Worm (Caenorhabditis elegans): Measurements from ENCODE around the gene W06B4.1.

W06B4.1 gene

ce11 chrII:4490729-4491128, 19.3 kb downstream of the W06B4.1 start, which contains the start of gene T05C1.5:
T05C1.5 (minus strand) TSS chrII:4490829.
- no peak for TF ChIP-seq unc-42 (tag; optimal IDR thresholded peaks at IDR 0.05)
- TF ChIP-seq ceh-45 (GFP tag; IDR thresholded peaks at IDR 0.05): no peak
- TF ChIP-seq hlh-30 (tag; optimal IDR thresholded peaks at IDR 0.05; ENCODE audit: insufficient read depth): no peak
- TF ChIP-seq dmd-4 (tag; optimal IDR thresholded peaks at IDR 0.05; ENCODE audit: borderline replicate concordance): no peak
- TF ChIP-seq odd-2 (tag; optimal IDR thresholded peaks at IDR 0.05): no peak
- TF ChIP-seq nhr-232 (tag; optimal IDR thresholded peaks at IDR 0.05): no peak

DNA sequence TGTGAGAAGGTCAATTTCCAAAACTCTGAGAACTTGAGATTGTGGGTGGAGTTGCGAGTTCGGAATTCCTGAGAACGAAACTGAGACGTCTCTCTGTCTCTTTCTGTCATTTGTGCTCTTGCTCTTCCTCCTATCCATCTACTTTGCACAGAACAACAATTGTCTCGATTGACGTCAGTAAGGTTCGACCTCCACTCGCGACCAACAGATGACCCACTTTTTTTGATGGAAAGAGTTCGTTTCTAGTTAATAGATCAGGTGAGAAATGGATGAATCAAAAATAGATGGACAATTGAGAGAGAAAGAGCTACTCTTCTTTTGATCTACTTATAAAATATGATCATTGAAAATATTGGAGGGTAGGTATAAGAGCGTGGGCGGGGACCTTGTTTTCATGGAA, 23.1 kb downstream of the W06B4.1 start:
- no peak for TF ChIP-seq ceh-9 (tag; optimal IDR thresholded peaks at IDR 0.05)
- TF ChIP-seq npax-4 (tag; optimal IDR thresholded peaks at IDR 0.05): no peak
- no peak for TF ChIP-seq C08G9.2 (tag; optimal IDR thresholded peaks at IDR 0.05)
- TF ChIP-seq C38D4.7 (GFP tag; optimal IDR thresholded peaks at IDR 0.05): no peak
- TF ChIP-seq ceh-6 (GFP tag; optimal IDR thresholded peaks at IDR 0.05): no peak
- TF ChIP-seq pat-9 (tag; optimal IDR thresholded peaks at IDR 0.05): no peak
- no peak for TF ChIP-seq sdc-2 (tag; optimal IDR thresholded peaks at IDR 0.05)
- TF ChIP-seq unc-55 (GFP tag; optimal IDR thresholded peaks at IDR 0.05): no peak
- no peak for TF ChIP-seq hlh-30 (tag; optimal IDR thresholded peaks at IDR 0.05; ENCODE audit: insufficient read depth)
- no peak for TF ChIP-seq pha-4 (tag; optimal IDR thresholded peaks at IDR 0.05)
- TF ChIP-seq ceh-19 (GFP tag; optimal IDR thresholded peaks at IDR 0.05): no peak
- no peak for TF ChIP-seq hlh-15 (tag; optimal IDR thresholded peaks at IDR 0.05)

DNA sequence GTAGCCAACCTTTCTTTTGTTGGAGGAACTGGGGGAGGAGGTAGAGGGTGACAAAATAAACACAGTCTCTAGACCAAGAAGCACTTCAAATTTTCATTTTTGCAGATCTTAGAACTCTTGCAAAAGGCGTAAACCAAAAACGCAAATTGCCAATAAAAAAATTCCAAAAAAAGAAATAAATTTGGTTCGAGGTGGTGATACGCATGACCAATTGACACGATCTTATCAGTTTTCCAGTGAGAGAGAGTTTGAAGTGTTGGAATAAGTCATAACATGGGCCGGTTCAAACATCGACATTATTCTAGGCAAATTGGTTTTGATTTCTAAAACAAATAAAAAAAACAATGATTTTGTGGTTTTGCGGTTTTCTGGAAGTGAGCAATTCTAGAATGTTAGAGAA, 24.4 kb downstream of the W06B4.1 start:
- no peak for TF ChIP-seq Y22D7AL.16 (tag; optimal IDR thresholded peaks at IDR 0.05)
- TF ChIP-seq ets-4 (tag; optimal IDR thresholded peaks at IDR 0.05): no peak
- TF ChIP-seq nfya-1 (tag; optimal IDR thresholded peaks at IDR 0.05): no peak

DNA sequence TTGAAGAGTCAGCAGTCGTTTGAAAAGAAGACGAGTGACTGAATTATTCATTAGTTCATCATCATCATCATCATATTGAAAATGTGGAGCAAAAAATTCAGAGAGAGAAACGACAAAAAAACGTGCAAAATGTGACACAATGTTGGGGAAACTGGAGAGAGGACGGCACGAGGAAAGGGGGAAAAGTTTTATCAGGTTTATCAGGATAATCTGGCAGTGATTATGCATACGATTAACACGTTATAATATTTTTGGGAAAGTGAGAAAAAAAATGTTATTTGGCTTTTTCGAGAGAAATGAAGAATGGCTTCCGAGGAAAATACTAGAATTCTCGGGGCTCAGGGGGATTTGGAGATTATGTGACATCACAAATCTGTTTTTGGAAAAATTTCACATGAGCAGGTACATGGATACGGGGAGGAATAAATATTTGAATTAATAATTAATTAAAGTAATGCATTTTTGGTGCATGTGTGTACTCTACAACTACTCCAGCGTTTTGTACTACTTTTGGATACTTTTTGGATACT, 33.8 kb downstream of the W06B4.1 start, which contains the start of gene camt-1:
Gene camt-1, minus strand, starts transcription at position 51 of the 530 bp plus-strand sequence.
- TF ChIP-seq Y22D7AL.16 (tag; optimal IDR thresholded peaks at IDR 0.05) (no peak), madf-2 (tag; optimal IDR thresholded peaks at IDR 0.05) (no peak), unc-42 (tag; optimal IDR thresholded peaks at IDR 0.05) (no peak), pat-9 (tag; optimal IDR thresholded peaks at IDR 0.05) (no peak), syd-9 (tag; optimal IDR thresholded peaks at IDR 0.05) (no peak), sdc-2 (tag; optimal IDR thresholded peaks at IDR 0.05) (no peak), mec-3 (tag; optimal IDR thresholded peaks at IDR 0.05; ENCODE audit: borderline replicate concordance) (no peak), ztf-16 (tag; optimal IDR thresholded peaks at IDR 0.05) (no peak), ceh-9 (tag; optimal IDR thresholded peaks at IDR 0.05) (no peak), sox-4 (tag; optimal IDR thresholded peaks at IDR 0.05) (no peak), ceh-30 (tag; optimal IDR thresholded peaks at IDR 0.05) (no peak), rnt-1 (tag; optimal IDR thresholded peaks at IDR 0.05) (no peak), nhr-11 (tag; optimal IDR thresholded peaks at IDR 0.05) (no peak)

DNA sequence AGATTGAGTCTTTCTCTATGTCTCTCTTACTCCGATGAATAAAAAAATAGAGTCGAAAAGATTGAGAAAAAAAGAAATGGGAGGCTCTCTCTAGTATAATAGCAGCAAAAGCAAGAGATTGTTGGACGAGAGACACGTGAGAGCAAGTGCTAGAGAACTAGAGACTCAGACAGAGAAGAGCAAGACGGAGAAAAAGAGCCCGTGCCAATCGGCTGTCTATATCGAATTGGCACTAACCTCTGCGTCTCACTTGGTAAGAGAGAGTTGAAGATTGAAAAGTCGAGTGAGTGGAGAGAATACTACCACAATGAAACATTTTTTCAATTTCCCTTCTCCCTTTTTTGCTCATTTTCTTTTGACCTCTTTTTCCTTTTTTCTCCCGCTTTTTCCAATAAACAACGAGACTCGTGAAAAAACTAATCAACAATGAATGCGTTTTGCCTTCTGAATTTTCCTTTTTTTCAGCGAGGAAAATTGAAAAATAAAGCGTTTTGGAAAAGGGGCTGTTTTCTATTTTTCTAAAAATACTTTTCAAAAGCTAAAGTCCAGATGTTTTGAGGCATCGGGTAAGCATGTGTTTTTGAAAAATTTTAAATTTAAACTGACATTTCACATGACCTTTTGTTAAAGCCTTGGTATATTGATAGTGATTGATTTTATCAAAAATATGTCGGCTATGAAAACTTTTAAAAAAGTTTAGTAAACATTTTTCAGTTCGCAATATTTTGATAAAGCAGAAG, 35.3 kb downstream of the W06B4.1 start:
- no peak for TF ChIP-seq elt-4 (tag; optimal IDR thresholded peaks at IDR 0.05)
- peak; percentile 92 for TF ChIP-seq nfya-1 (tag; optimal IDR thresholded peaks at IDR 0.05)
- TF ChIP-seq ceh-18 (tag; optimal IDR thresholded peaks at IDR 0.05): peak; percentile 70
- no peak for TF ChIP-seq ceh-30 (tag; optimal IDR thresholded peaks at IDR 0.05)
- TF ChIP-seq unc-55 (GFP tag; optimal IDR thresholded peaks at IDR 0.05): peak; percentile 77
- TF ChIP-seq hlh-30 (tag; optimal IDR thresholded peaks at IDR 0.05; ENCODE audit: insufficient read depth): peak; percentile 86
- TF ChIP-seq sdc-2 (tag; optimal IDR thresholded peaks at IDR 0.05): peak; percentile 4
- peak; percentile 26 for TF ChIP-seq pros-1 (tag; optimal IDR thresholded peaks at IDR 0.05)
- peak; percentile 56 for TF ChIP-seq ceh-31 (tag; optimal IDR thresholded peaks at IDR 0.05)
- peak; percentile 42 for TF ChIP-seq tbx-2 (tag; optimal IDR thresholded peaks at IDR 0.05)
- no peak for TF ChIP-seq C38D4.7 (GFP tag; optimal IDR thresholded peaks at IDR 0.05)
- peak; percentile 83 for TF ChIP-seq ceh-14 (tag; optimal IDR thresholded peaks at IDR 0.05)
- peak; percentile 30 for TF ChIP-seq ceh-34 (tag; optimal IDR thresholded peaks at IDR 0.05)
- peak; percentile 83 for TF ChIP-seq unc-42 (tag; optimal IDR thresholded peaks at IDR 0.05)

Measured in whole organism, late embryonic.